Worm (Caenorhabditis elegans): ENCODE results near the gene cutl-16.

Gene cutl-16

DNA sequence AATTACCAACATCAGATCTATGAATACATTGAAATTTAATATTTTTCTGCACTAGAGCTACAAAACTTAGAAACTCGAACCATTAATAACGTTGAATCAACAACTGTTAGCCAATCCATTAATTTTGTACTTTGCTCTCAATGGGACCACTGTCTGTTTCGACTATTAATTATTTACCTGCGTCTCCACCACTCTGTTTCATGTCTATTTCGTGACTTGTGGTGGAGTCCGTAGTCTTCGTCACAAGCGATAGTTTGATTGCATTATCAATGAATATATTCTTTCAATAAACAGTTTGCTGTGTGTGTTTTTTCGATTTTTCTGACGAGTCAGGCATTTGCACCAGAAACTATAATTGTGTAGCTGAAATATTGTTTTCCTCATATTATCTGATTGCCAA lies 45.1 kb downstream of the cutl-16 start (continued):
- TF ChIP-seq nhr-28 (tag; optimal IDR thresholded peaks at IDR 0.05) (no peak), unc-30 (tag; optimal IDR thresholded peaks at IDR 0.05) (no peak), pqm-1 (tag; optimal IDR thresholded peaks at IDR 0.05) (no peak), zip-4 (GFP tag; optimal IDR thresholded peaks at IDR 0.05) (no peak), snu-23 (GFP tag; optimal IDR thresholded peaks at IDR 0.05) (peak; percentile 34), alr-1 (tag; optimal IDR thresholded peaks at IDR 0.05; ENCODE audit: borderline replicate concordance) (no peak), lin-15B (tag; optimal IDR thresholded peaks at IDR 0.05) (no peak), C34B4.2 (tag; optimal IDR thresholded peaks at IDR 0.05) (no peak), egl-13 (tag; optimal IDR thresholded peaks at IDR 0.05) (no peak), elt-2 (tag; optimal IDR thresholded peaks at IDR 0.05) (peak; percentile 2), aha-1 (tag; optimal IDR thresholded peaks at IDR 0.05) (no peak), lin-13 (GFP tag; optimal IDR thresholded peaks at IDR 0.05) (no peak), ama-1 (optimal IDR thresholded peaks at IDR 0.05) (no peak), mab-9 (GFP tag; IDR thresholded peaks at IDR 0.05) (no peak), mep-1 (tag; optimal IDR thresholded peaks at IDR 0.05) (no peak), C16A3.4 (tag; optimal IDR thresholded peaks at IDR 0.05) (no peak), jun-1 (tag; optimal IDR thresholded peaks at IDR 0.05) (no peak), lsy-2 (tag; optimal IDR thresholded peaks at IDR 0.05) (peak; percentile 36 to 40), Y116A8C.19 (tag; optimal IDR thresholded peaks at IDR 0.05; ENCODE audit: borderline replicate concordance) (no peak), tbx-2 (tag; optimal IDR thresholded peaks at IDR 0.05) (no peak)

DNA sequence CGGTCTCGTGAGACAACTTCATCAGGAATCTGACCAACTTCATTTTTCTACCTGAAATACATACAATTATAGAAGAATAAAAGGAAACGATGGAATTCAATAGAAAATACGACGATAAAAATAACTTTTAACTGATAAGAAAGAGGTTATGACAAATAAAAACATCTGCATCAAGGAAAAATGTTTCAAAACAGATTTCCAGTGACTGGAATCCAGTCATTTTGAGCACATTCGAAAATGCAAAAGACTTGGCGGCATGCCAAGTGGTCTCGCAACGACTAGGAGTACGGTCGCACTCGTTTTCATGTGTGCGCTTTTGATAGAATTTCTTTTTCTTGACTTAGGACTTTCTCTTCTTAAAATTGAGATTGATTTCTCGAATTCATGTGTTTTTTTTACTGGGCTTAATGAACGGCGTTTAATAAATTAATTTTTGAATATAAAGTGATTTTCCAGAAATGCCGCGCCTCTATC lies 48.5 kb downstream of the cutl-16 start, which contains the start of the genes snr-3 and rsp-5:
TSS of gene snr-3 (minus strand) at position 51 of the 474 bp plus-strand sequence.
TSS of gene rsp-5 (plus strand) at position 455 of the 474 bp plus-strand sequence.
- no peak for TF ChIP-seq fos-1 (tag; optimal IDR thresholded peaks at IDR 0.05)
- peak; percentile 43; the same call in 1 of the 2 replicates for TF ChIP-seq grh-1 (GFP tag; IDR thresholded peaks at IDR 0.05)
- peak; percentile 7 for TF ChIP-seq mef-2 (tag; optimal IDR thresholded peaks at IDR 0.05)
- TF ChIP-seq nhr-76 (tag; optimal IDR thresholded peaks at IDR 0.05): no peak
- peak; percentile 71 for TF ChIP-seq nhr-47 (tag; optimal IDR thresholded peaks at IDR 0.05)
- peak; percentile 98 to 99 for TF ChIP-seq lsy-2 (tag; optimal IDR thresholded peaks at IDR 0.05)
- TF ChIP-seq nhr-11 (tag; optimal IDR thresholded peaks at IDR 0.05): no peak
- peak; percentile 51 for TF ChIP-seq tbx-2 (tag; optimal IDR thresholded peaks at IDR 0.05)
- peak; percentile 65 for TF ChIP-seq lin-14 (GFP tag; optimal IDR thresholded peaks at IDR 0.05)
- no peak for TF ChIP-seq pag-3 (tag; optimal IDR thresholded peaks at IDR 0.05; ENCODE audit: borderline replicate concordance, insufficient read depth)
- TF ChIP-seq unc-98 (GFP tag; IDR thresholded peaks at IDR 0.05): no peak
- TF ChIP-seq nhr-28 (tag; optimal IDR thresholded peaks at IDR 0.05): no peak
- TF ChIP-seq lir-3 (tag; optimal IDR thresholded peaks at IDR 0.05; ENCODE audit: poor library complexity): no peak
- no peak for TF ChIP-seq ztf-4 (tag; optimal IDR thresholded peaks at IDR 0.05)
- peak; percentile 63 for TF ChIP-seq nhr-20 (tag; optimal IDR thresholded peaks at IDR 0.05)
- TF ChIP-seq fkh-4 (tag; optimal IDR thresholded peaks at IDR 0.05; ENCODE audit: borderline replicate concordance): no peak
- TF ChIP-seq dsc-1 (tag; optimal IDR thresholded peaks at IDR 0.05): peak; percentile 60
- peak; percentile 15 for TF ChIP-seq unc-86 (tag; optimal IDR thresholded peaks at IDR 0.05)
- TF ChIP-seq jun-1 (tag; optimal IDR thresholded peaks at IDR 0.05): peak; percentile 33
- no peak for TF ChIP-seq lin-39 (tag; optimal IDR thresholded peaks at IDR 0.05)
- peak in 1 of 2 experiments; percentile 41 for TF ChIP-seq mdl-1 (tag; optimal IDR thresholded peaks at IDR 0.05)
- no peak for TF ChIP-seq pax-3 (tag; optimal IDR thresholded peaks at IDR 0.05)
- peak; percentile 82 to 85 for TF ChIP-seq efl-1 (optimal IDR thresholded peaks at IDR 0.05)
- TF ChIP-seq efl-1 (GFP tag; optimal IDR thresholded peaks at IDR 0.05 in 1 of 2): peak; percentile 79 to 97
- TF ChIP-seq ceh-88 (GFP tag; IDR thresholded peaks at IDR 0.05): no peak
- TF ChIP-seq ces-1 (GFP tag; optimal IDR thresholded peaks at IDR 0.05): no peak
- TF ChIP-seq pqm-1 (tag; optimal IDR thresholded peaks at IDR 0.05): no peak
- no peak for TF ChIP-seq tlp-1 (tag; optimal IDR thresholded peaks at IDR 0.05)
- no peak for TF ChIP-seq unc-62 (GFP tag; optimal IDR thresholded peaks at IDR 0.05)
- peak; percentile 68 for TF ChIP-seq nhr-77 (tag; optimal IDR thresholded peaks at IDR 0.05)
- TF ChIP-seq ets-5 (GFP tag; IDR thresholded peaks at IDR 0.05): no peak
- no peak for TF ChIP-seq nhr-84 (tag; optimal IDR thresholded peaks at IDR 0.05)
- peak; percentile 46 for TF ChIP-seq fkh-8 (tag; optimal IDR thresholded peaks at IDR 0.05)
- no peak for TF ChIP-seq sox-4 (tag; optimal IDR thresholded peaks at IDR 0.05)
- TF ChIP-seq F16B12.6 (tag; optimal IDR thresholded peaks at IDR 0.05): peak; percentile 33
- TF ChIP-seq swsn-7 (tag; optimal IDR thresholded peaks at IDR 0.05): peak; percentile 52
- TF ChIP-seq efl-3 (GFP tag; optimal IDR thresholded peaks at IDR 0.05): no peak
- TF ChIP-seq zag-1 (tag; optimal IDR thresholded peaks at IDR 0.05): no peak
